Fruit fly (Drosophila melanogaster): Measurements from ENCODE around the gene Cdc7.

Cdc7 gene

DNA sequence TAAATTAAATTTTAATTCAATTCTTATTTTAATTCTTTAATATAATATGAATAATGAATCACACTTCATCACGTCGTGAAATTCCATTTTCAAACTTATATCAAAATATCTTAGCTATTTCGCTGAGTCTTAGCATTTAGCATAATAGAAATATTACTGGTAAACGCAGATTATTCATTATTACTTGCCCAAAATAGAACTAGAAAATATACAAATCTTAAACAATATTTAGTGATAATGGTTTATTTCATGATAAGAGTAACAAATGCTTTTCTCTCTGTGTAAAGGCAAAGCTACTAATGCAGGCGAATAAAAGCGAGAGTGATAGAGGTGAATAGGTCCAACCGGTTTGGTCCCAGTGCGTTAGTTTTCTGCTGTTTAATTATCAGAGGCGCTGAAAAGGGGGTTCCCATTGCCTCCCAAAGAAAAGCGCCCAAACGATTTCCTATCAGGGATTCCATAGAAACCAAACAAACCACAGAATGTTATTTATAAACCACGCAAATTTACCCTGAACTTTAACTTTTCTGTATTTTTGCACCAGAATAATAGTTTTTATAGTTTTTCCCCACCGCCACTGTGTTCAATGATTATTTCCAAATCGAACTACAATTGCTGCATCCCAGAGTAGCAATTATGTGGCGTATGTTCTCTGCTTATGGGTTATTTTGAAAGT lies 8.7 kb downstream of the Cdc7 start:
- TF ChIP-seq psq (optimal IDR thresholded peaks at IDR 0.05) (no peak), insv (optimal IDR thresholded peaks at IDR 0.05) (no peak), Sin3A (optimal IDR thresholded peaks at IDR 0.05) (no peak), Myc (optimal IDR thresholded peaks at IDR 0.05) (no peak), h (optimal IDR thresholded peaks at IDR 0.05) (no peak)

DNA sequence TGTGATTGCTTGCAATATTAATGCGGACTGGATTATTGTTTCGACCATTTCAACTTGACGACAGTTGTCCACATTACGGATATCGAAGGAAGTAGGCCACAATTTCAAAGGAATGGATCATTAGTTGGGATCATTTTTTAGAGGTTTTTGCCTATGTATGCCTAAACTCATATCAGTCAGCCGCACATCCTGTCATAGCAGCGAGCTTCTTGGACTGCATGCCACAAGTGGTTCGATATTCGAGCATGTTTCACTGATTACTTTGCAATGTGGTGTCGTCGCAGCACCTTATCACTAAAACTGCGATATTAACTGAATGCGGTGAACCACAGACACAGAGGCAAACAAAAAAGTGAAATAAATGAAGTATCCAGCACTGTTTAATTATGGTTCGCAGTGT lies 9.6 kb downstream of the Cdc7 start:
- TF ChIP-seq ttk (optimal IDR thresholded peaks at IDR 0.05) (no peak), Sin3A (optimal IDR thresholded peaks at IDR 0.05) (no peak), h (optimal IDR thresholded peaks at IDR 0.05) (no peak), insv (optimal IDR thresholded peaks at IDR 0.05) (no peak)

dm6 chrX:6673637-6674487 lies 19.5 kb downstream of the Cdc7 start, which contains the start of the genes CG3198 and Mcm6:
TSS of gene CG3198 (minus strand) at chrX:6673973.
TSS of gene Mcm6 (plus strand) at chrX:6674387.
- no peak for TF ChIP-seq ttk (optimal IDR thresholded peaks at IDR 0.05)
- no peak for TF ChIP-seq insv (optimal IDR thresholded peaks at IDR 0.05)
- TF ChIP-seq Myc (optimal IDR thresholded peaks at IDR 0.05), result no peak
- TF ChIP-seq psq (optimal IDR thresholded peaks at IDR 0.05), result no peak
- no peak for TF ChIP-seq Sin3A (optimal IDR thresholded peaks at IDR 0.05)
- no peak for TF ChIP-seq h (optimal IDR thresholded peaks at IDR 0.05)

- TF ChIP-seq Sin3A (optimal IDR thresholded peaks at IDR 0.05) (peak; percentile 28), Myc (optimal IDR thresholded peaks at IDR 0.05) (no peak)
Observed at dm6 chrX:6677826-6678489, 23.6 kb downstream of the Cdc7 start, which contains the start of gene Fum1. TSS of gene Fum1 (plus strand) at chrX:6678424.

DNA sequence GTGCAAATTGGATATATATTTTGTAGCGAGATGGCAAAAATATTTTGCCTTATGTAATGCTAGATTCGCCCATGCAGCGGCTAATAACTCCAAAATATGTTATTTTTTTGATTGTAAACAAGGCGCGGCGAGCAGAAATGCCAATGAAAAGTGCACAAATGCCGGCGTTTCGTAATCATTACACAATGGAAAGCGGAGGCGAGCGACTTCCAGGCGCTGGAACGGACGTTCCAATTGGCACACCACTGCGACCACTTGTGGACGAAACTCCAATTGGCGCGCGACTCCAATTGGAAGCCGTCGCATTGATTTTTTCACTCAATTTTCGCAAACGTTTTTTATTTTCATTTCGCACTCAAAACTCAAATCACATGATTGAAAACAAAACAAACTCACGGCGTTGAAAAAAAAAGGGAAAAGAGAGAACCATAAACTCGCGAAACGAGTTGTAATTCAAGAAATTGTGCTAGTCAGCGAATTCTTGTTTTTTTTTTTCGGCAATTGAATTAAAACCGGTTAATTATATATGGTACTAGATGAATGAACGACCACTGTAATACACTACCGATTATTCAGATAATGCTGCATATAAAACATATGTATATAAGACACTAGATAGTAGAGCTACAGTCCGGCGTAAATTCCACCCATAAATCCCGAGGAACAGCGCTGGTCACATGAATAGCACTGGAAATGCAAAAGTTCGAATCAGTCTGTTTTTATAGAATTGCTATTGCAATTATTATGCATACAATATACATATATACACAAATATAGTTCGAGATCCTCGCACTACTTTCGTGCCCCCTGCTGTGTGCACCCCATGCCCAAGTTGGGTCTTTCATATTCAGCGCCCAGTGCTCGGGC lies 24.5 kb downstream of the Cdc7 start, which contains the start of gene ND-ASHI:
Gene ND-ASHI, minus strand, starts transcription at position 484 of the 867 bp plus-strand sequence.
- no peak for TF ChIP-seq psq (optimal IDR thresholded peaks at IDR 0.05)
- TF ChIP-seq Sin3A (optimal IDR thresholded peaks at IDR 0.05), result no peak
- TF ChIP-seq insv (optimal IDR thresholded peaks at IDR 0.05), result no peak
- TF ChIP-seq ttk (optimal IDR thresholded peaks at IDR 0.05), result no peak
- TF ChIP-seq h (optimal IDR thresholded peaks at IDR 0.05), result no peak
- no peak for TF ChIP-seq Myc (optimal IDR thresholded peaks at IDR 0.05)

dm6 chrX:6679502-6679810 lies 25.1 kb downstream of the Cdc7 start:
- TF ChIP-seq psq (optimal IDR thresholded peaks at IDR 0.05) (no peak), Myc (optimal IDR thresholded peaks at IDR 0.05) (no peak), ttk (optimal IDR thresholded peaks at IDR 0.05) (no peak), Sin3A (optimal IDR thresholded peaks at IDR 0.05) (no peak), insv (optimal IDR thresholded peaks at IDR 0.05) (no peak)

DNA sequence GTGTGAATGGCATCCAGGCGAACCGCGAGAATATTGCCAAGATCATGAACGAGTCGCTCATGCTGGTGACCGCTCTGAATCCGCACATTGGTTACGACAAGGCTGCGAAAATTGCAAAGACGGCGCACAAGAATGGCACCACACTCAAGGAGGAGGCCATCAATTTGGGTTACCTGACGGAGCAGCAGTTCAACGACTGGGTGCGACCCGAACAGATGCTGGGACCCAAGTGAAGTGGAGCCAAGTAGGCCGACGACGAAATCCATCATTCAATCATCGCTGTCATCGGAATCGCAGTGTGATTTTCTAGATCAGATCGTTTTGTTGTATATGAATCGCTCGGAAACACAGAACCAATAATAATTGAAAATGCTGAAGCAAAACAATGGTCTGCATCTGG lies 27.1 kb downstream of the Cdc7 start, which contains the start of gene Fum2:
Gene Fum2, plus strand, starts transcription at position 301 of the 400 bp plus-strand sequence.
- TF ChIP-seq insv (optimal IDR thresholded peaks at IDR 0.05) (no peak), Myc (optimal IDR thresholded peaks at IDR 0.05) (no peak), Sin3A (optimal IDR thresholded peaks at IDR 0.05) (no peak), ttk (optimal IDR thresholded peaks at IDR 0.05) (no peak)

DNA sequence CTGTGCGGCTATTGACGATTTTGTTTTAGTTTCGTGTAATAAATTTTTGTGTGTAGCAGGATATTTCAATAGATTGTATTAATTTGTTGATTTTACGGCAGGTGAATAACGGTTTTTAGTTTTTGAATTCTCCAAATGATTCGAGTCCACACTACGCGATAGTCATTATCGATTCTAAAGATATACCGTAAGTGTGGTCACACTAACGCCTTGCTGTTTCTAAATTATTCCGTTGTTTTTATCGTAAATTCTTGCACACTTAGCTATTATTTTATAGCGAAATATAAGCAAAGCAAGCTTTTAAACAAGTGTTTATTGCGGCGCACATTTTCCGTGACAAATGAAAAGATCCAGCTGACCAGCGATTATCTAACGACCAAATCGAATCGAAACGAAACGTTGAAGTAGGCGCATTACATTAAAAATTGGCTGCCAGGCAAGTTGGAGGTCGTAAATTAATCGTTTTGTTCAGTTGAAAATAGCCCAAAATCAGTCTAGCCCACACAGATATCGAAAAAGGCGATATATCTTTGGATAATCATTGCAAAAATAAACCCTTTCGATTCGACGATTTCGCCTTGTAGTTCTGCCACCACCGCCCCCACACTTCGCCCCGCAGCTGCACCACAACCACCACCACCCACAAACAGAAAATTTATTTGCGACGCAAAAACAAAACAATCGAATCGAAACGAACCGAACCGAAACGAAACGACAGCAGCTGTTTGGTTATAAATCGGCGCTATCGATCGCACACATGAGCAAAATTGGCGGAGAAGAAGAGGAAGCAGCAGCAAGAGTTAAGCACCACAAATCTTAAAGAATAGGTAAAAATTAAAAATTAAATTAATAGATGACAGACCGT lies 29.5 kb downstream of the Cdc7 start, which contains the start of gene Pink1:
Gene Pink1, plus strand, starts transcription at position 164 of the 865 bp plus-strand sequence.
- TF ChIP-seq psq (optimal IDR thresholded peaks at IDR 0.05), result no peak
- no peak for TF ChIP-seq ttk (optimal IDR thresholded peaks at IDR 0.05)
- no peak for TF ChIP-seq Sin3A (optimal IDR thresholded peaks at IDR 0.05)
- no peak for TF ChIP-seq Myc (optimal IDR thresholded peaks at IDR 0.05)
- no peak for TF ChIP-seq insv (optimal IDR thresholded peaks at IDR 0.05)
- no peak for TF ChIP-seq h (optimal IDR thresholded peaks at IDR 0.05)

DNA sequence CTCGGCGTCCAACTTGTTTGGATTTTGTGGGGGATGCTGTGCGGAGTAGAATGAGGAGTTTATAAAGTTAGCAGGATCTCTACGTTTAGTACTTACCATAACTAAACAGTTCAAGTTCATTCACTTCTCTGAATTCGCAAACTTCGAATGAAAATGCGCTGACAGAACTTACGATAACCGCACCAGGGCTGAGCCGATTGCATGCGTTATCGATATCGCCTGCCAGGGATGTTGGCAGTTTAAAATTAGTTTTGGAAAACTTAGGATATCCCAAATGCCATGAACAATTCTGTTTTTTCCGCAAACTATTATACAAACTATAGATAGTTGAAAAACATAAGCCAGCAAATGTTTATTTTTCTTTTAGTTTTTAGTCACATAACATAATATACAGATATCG lies 32.9 kb downstream of the Cdc7 start, which contains the start of gene CG44303:
Gene CG44303, minus strand, starts transcription at position 154 of the 400 bp plus-strand sequence.
- TF ChIP-seq insv (optimal IDR thresholded peaks at IDR 0.05), result no peak
- TF ChIP-seq Myc (optimal IDR thresholded peaks at IDR 0.05), result no peak
- TF ChIP-seq h (optimal IDR thresholded peaks at IDR 0.05), result no peak
- no peak for TF ChIP-seq Sin3A (optimal IDR thresholded peaks at IDR 0.05)
- TF ChIP-seq ttk (optimal IDR thresholded peaks at IDR 0.05), result no peak
- TF ChIP-seq psq (optimal IDR thresholded peaks at IDR 0.05), result no peak

- TF ChIP-seq insv (optimal IDR thresholded peaks at IDR 0.05) (no peak), h (optimal IDR thresholded peaks at IDR 0.05) (no peak), ttk (optimal IDR thresholded peaks at IDR 0.05) (no peak), Myc (optimal IDR thresholded peaks at IDR 0.05) (no peak), psq (optimal IDR thresholded peaks at IDR 0.05) (no peak), Sin3A (optimal IDR thresholded peaks at IDR 0.05) (no peak)
Observed at dm6 chrX:6688620-6689400, 34.5 kb downstream of the Cdc7 start, which contains the start of gene CG3184. TSS of gene CG3184 (minus strand) at chrX:6688774.
